Comparison of ENCODE assay signal across 3 fruit fly cellular contexts in genomic region chrX:9993427-9994218, dm6.
TF ChIP-seq lines count a peak whose summit lies in the region.

No protein-coding gene starts in this region.

TF ChIP-seq in whole organism, embryonic, 481 proteins besides CTCF, POLR2A, EP300 and RAD21 (continued from another document and continues in another):
- TF ChIP-seq CG2202 (tag; optimal IDR thresholded peaks at IDR 0.05; lab: Kevin White, UChicago) (no peak), pum (GFP tag; optimal IDR thresholded peaks at IDR 0.05; lab: Kevin White, UChicago) (no peak), hkb (optimal IDR thresholded peaks at IDR 0.05; lab: Kevin White, UChicago) (peak; percentile 29), hkb (GFP tag; IDR thresholded peaks at IDR 0.05; lab: Robert Waterston, UW) (no peak), CG6791 (GFP tag; IDR thresholded peaks at IDR 0.05; lab: Robert Waterston, UW; ENCODE audit: partially characterized antibody) (no peak), CG10321 (GFP tag; IDR thresholded peaks at IDR 0.05; lab: Robert Waterston, UW) (no peak), Six4 (GFP tag; optimal IDR thresholded peaks at IDR 0.05; lab: Kevin White, UChicago) (no peak), CG8765 (GFP tag; IDR thresholded peaks at IDR 0.05; lab: Robert Waterston, UW) (no peak), CG10543 (GFP tag; optimal IDR thresholded peaks at IDR 0.05; lab: Kevin White, UChicago) (no peak), en (GFP tag; optimal IDR thresholded peaks at IDR 0.05; lab: Kevin White, UChicago) (no peak), Sry-δ (GFP tag; optimal IDR thresholded peaks at IDR 0.05; lab: Kevin White, UChicago) (no peak), CG3847 (GFP tag; IDR thresholded peaks at IDR 0.05; lab: Robert Waterston, UW) (no peak), dati (GFP tag; IDR thresholded peaks at IDR 0.05; lab: Robert Waterston, UW) (no peak), tap (tag; optimal IDR thresholded peaks at IDR 0.05; lab: Kevin White, UChicago) (no peak), seq (GFP tag; IDR thresholded peaks at IDR 0.05; lab: Robert Waterston, UW) (0 out of 2 replicates have a peak, but pooled peaks have one; percentile 11), CG18476 (GFP tag; optimal IDR thresholded peaks at IDR 0.05; lab: Kevin White, UChicago) (peak; percentile 64), stwl (tag; optimal IDR thresholded peaks at IDR 0.05; lab: Kevin White, UChicago) (no peak), dysf (GFP tag; IDR thresholded peaks at IDR 0.05; lab: Robert Waterston, UW) (0 out of 3 replicates have a peak, but pooled peaks have one; percentile 9), CG6813 (GFP tag; optimal IDR thresholded peaks at IDR 0.05; lab: Kevin White, UChicago) (no peak), CG3838 (GFP tag; optimal IDR thresholded peaks at IDR 0.05; lab: Kevin White, UChicago) (no peak), unc-4 (GFP tag; IDR thresholded peaks at IDR 0.05; lab: Robert Waterston, UW; ENCODE audit: partially characterized antibody) (no peak), lmd (GFP tag; IDR thresholded peaks at IDR 0.05; lab: Robert Waterston, UW) (peak; percentile 52; the same call in 1 of the 2 replicates), B-H2 (GFP tag; optimal IDR thresholded peaks at IDR 0.05; lab: Kevin White, UChicago) (no peak), gfzf (GFP tag; optimal IDR thresholded peaks at IDR 0.05; lab: Kevin White, UChicago) (no peak), ac (GFP tag; optimal IDR thresholded peaks at IDR 0.05; lab: Kevin White, UChicago) (no peak), CG11560 (tag; IDR thresholded peaks at IDR 0.05; lab: Robert Waterston, UW) (no peak), Fer2 (tag; optimal IDR thresholded peaks at IDR 0.05; lab: Kevin White, UChicago) (no peak), H2.0 (GFP tag; IDR thresholded peaks at IDR 0.05; lab: Robert Waterston, UW) (no peak), slp2 (GFP tag; optimal IDR thresholded peaks at IDR 0.05; lab: Kevin White, UChicago) (no peak), Camta (GFP tag; optimal IDR thresholded peaks at IDR 0.05; lab: Kevin White, UChicago) (no peak), slou (GFP tag; optimal IDR thresholded peaks at IDR 0.05; lab: Kevin White, UChicago) (no peak), CG32767 (GFP tag; IDR thresholded peaks at IDR 0.05; lab: Robert Waterston, UW) (0 out of 2 replicates have a peak, but pooled peaks have one; percentile 18), Dfd (GFP tag; optimal IDR thresholded peaks at IDR 0.05; lab: Kevin White, UChicago) (no peak), Dbx (GFP tag; IDR thresholded peaks at IDR 0.05; lab: Robert Waterston, UW) (no peak), sens-2 (GFP tag; IDR thresholded peaks at IDR 0.05; lab: Robert Waterston, UW) (no peak), CG7963 (GFP tag; IDR thresholded peaks at IDR 0.05; lab: Robert Waterston, UW; ENCODE audit: partially characterized antibody) (no peak), CG16779 (GFP tag; IDR thresholded peaks at IDR 0.05; lab: Robert Waterston, UW) (no peak), CG12155 (GFP tag; optimal IDR thresholded peaks at IDR 0.05; lab: Kevin White, UChicago) (no peak), sr (GFP tag; IDR thresholded peaks at IDR 0.05; lab: Robert Waterston, UW) (no peak), CG12769 (tag; optimal IDR thresholded peaks at IDR 0.05; lab: Kevin White, UChicago) (no peak), CG9817 (tag; optimal IDR thresholded peaks at IDR 0.05; lab: Kevin White, UChicago) (peak; percentile 27), CG6272 (GFP tag; IDR thresholded peaks at IDR 0.05; lab: Robert Waterston, UW) (no peak), CG6765 (GFP tag; optimal IDR thresholded peaks at IDR 0.05; lab: Kevin White, UChicago) (no peak), CG16813 (GFP tag; IDR thresholded peaks at IDR 0.05; lab: Robert Waterston, UW; ENCODE audit: partially characterized antibody) (no peak), BtbVII (GFP tag; optimal IDR thresholded peaks at IDR 0.05; lab: Kevin White, UChicago) (no peak)

TF ChIP-seq in whole organism, prepupa, 60 proteins besides CTCF, POLR2A, EP300 and RAD21 (continued from another document):
- no peak for TF ChIP-seq CG1621 (tag; optimal IDR thresholded peaks at IDR 0.05; lab: Kevin White, UChicago)
- no peak for TF ChIP-seq CG11902 (GFP tag; optimal IDR thresholded peaks at IDR 0.05; lab: Kevin White, UChicago)
- no peak for TF ChIP-seq CG34406 (GFP tag; optimal IDR thresholded peaks at IDR 0.05; lab: Kevin White, UChicago)
- TF ChIP-seq spab (GFP tag; optimal IDR thresholded peaks at IDR 0.05; lab: Kevin White, UChicago), result peak; percentile 7
- TF ChIP-seq cyc (GFP tag; optimal IDR thresholded peaks at IDR 0.05; lab: Kevin White, UChicago), result peak; percentile 4
- TF ChIP-seq CG6808 (GFP tag; optimal IDR thresholded peaks at IDR 0.05; lab: Kevin White, UChicago), result no peak
- TF ChIP-seq esn (GFP tag; optimal IDR thresholded peaks at IDR 0.05; lab: Kevin White, UChicago), result no peak
- peak; percentile 9 for TF ChIP-seq lz (GFP tag; optimal IDR thresholded peaks at IDR 0.05; lab: Kevin White, UChicago)
- peak; percentile 40 for TF ChIP-seq fkh (GFP tag; optimal IDR thresholded peaks at IDR 0.05; lab: Kevin White, UChicago)
- TF ChIP-seq Ets21C (GFP tag; optimal IDR thresholded peaks at IDR 0.05; lab: Kevin White, UChicago), result no peak
- no peak for TF ChIP-seq CG6276 (GFP tag; optimal IDR thresholded peaks at IDR 0.05; lab: Kevin White, UChicago)
- TF ChIP-seq Eip93F (GFP tag; optimal IDR thresholded peaks at IDR 0.05; lab: Kevin White, UChicago), result no peak
- TF ChIP-seq CG11762 (GFP tag; optimal IDR thresholded peaks at IDR 0.05; lab: Kevin White, UChicago; ENCODE audit: insufficient read depth), result no peak
- no peak for TF ChIP-seq CG11294 (GFP tag; IDR thresholded peaks at IDR 0.05; lab: Robert Waterston, UW)
- peak; percentile 36 for TF ChIP-seq CG31627 (GFP tag; optimal IDR thresholded peaks at IDR 0.05; lab: Kevin White, UChicago)
- peak; percentile 43; the same call in 1 of the 3 replicates for TF ChIP-seq CG8119 (GFP tag; IDR thresholded peaks at IDR 0.05; lab: Robert Waterston, UW)
- TF ChIP-seq CG15336 (GFP tag; IDR thresholded peaks at IDR 0.05; lab: Robert Waterston, UW), result peak; percentile 21
- TF ChIP-seq CG16779 (tag; optimal IDR thresholded peaks at IDR 0.05; lab: Kevin White, UChicago), result no peak
- no peak for TF ChIP-seq fd85E (GFP tag; optimal IDR thresholded peaks at IDR 0.05; lab: Kevin White, UChicago)
- peak; percentile 26 for TF ChIP-seq acj6 (GFP tag; optimal IDR thresholded peaks at IDR 0.05; lab: Kevin White, UChicago)
- no peak for TF ChIP-seq CG6854 (GFP tag; optimal IDR thresholded peaks at IDR 0.05; lab: Kevin White, UChicago)
- no peak for TF ChIP-seq CG8632 (GFP tag; optimal IDR thresholded peaks at IDR 0.05; lab: Kevin White, UChicago)
- TF ChIP-seq Sox14 (GFP tag; optimal IDR thresholded peaks at IDR 0.05; lab: Kevin White, UChicago), result no peak
- TF ChIP-seq CG10669 (GFP tag; optimal IDR thresholded peaks at IDR 0.05; lab: Kevin White, UChicago), result peak; percentile 12
- no peak for TF ChIP-seq CG8319 (GFP tag; optimal IDR thresholded peaks at IDR 0.05; lab: Kevin White, UChicago)
- peak; percentile 42 for TF ChIP-seq CG3919 (GFP tag; optimal IDR thresholded peaks at IDR 0.05; lab: Kevin White, UChicago)
- peak in 1 of 2 experiments; percentile 21 for TF ChIP-seq salr (GFP tag; optimal IDR thresholded peaks at IDR 0.05; lab: Kevin White, UChicago)
- no peak for TF ChIP-seq CG7368 (GFP tag; optimal IDR thresholded peaks at IDR 0.05; lab: Kevin White, UChicago)
- peak; percentile 63 to 71 for TF ChIP-seq ss (GFP tag; optimal IDR thresholded peaks at IDR 0.05; lab: Kevin White, UChicago)
- peak; percentile 11 for TF ChIP-seq CG10631 (GFP tag; optimal IDR thresholded peaks at IDR 0.05; lab: Kevin White, UChicago)
- TF ChIP-seq Hr4 (GFP tag; optimal IDR thresholded peaks at IDR 0.05; lab: Kevin White, UChicago), result no peak
- no peak for TF ChIP-seq CG3032 (tag; optimal IDR thresholded peaks at IDR 0.05; lab: Kevin White, UChicago)
- no peak for TF ChIP-seq Met (GFP tag; optimal IDR thresholded peaks at IDR 0.05; lab: Kevin White, UChicago)
- TF ChIP-seq OdsH (GFP tag; optimal IDR thresholded peaks at IDR 0.05; lab: Kevin White, UChicago), result peak; percentile 41
- TF ChIP-seq CG32006 (GFP tag; optimal IDR thresholded peaks at IDR 0.05; lab: Kevin White, UChicago), result peak; percentile 59

TF ChIP-seq in whole organism, wandering third instar larva, 38 proteins besides CTCF, POLR2A, EP300 and RAD21 (continued from another document):
- TF ChIP-seq Sp1 (GFP tag; optimal IDR thresholded peaks at IDR 0.05; lab: Kevin White, UChicago), result no peak
